Worm (Caenorhabditis elegans) whole organism, L4 larva: Measurements from ENCODE around the gene K08F9.3.

Experiments used
- ZK546.5 ChIP-seq, 2 experiments: sonication (generic microtip); optimal IDR thresholded peaks; 2 replicates each; lab custom pipeline; 2017; ENCODE audit warnings: missing biosample characterization in 2 of 2, missing genetic modification characterization in 2 of 2
- cey-2 ChIP-seq: sonication (generic microtip); optimal IDR thresholded peaks from 3 replicates; lab custom pipeline; 2017; ENCODE audit warnings: missing genetic modification characterization, mild to moderate bottlenecking, missing compliant biosample characterization, antibody characterized with exemption, borderline replicate concordance; ENCODE audit not compliant: insufficient read depth
- ctbp-1 ChIP-seq: fragments of 200-800 bp; sonication (Bioruptor generic); IDR thresholded peaks from 2 replicates; pipeline ENCODE4 v1.3.6; 2022; ENCODE audit warnings: missing genetic modification reagents, missing genetic modification characterization, missing compliant biosample characterization
- dmd-8 ChIP-seq: fragments of 200-800 bp; sonication (Bioruptor generic); IDR thresholded peaks from 2 replicates; pipeline ENCODE4 v1.3.6; 2022; ENCODE audit warnings: missing genetic modification characterization, missing compliant biosample characterization
- lin-13 ChIP-seq: fragments of 150-350 bp; optimal IDR thresholded peaks from 2 replicates; lab custom pipeline; 2014; ENCODE audit warnings: missing biosample characterization, missing genetic modification reagents, missing genetic modification characterization
- lin-15B ChIP-seq: fragments of 150-350 bp; sonication (generic microtip); optimal IDR thresholded peaks from 3 replicates; lab custom pipeline; 2014; ENCODE audit warnings: missing biosample characterization, missing genetic modification characterization
- lsy-2 ChIP-seq, 2 experiments: fragments of 150-350 bp in 1 of 2; sonication (generic microtip) in 1 of 2; optimal IDR thresholded peaks; 2 replicates each; lab custom pipeline; 2014 to 2017; ENCODE audit warnings: missing biosample characterization in 2 of 2, missing genetic modification characterization in 2 of 2
- mdl-1 ChIP-seq, 2 experiments: fragments of 150-350 bp in 1 of 2; sonication (generic microtip) in 1 of 2; optimal IDR thresholded peaks; 2 replicates each; lab custom pipeline; 2014 to 2017; ENCODE audit warnings: missing biosample characterization in 2 of 2, missing genetic modification characterization in 2 of 2
- mep-1 ChIP-seq: fragments of 150-350 bp; sonication (generic microtip); optimal IDR thresholded peaks from 3 replicates; lab custom pipeline; 2014; ENCODE audit warnings: missing biosample characterization, missing genetic modification characterization
- nhr-28 ChIP-seq: fragments of 150-350 bp; optimal IDR thresholded peaks from 2 replicates; lab custom pipeline; 2014; ENCODE audit warnings: missing biosample characterization, missing genetic modification characterization
- pqm-1 ChIP-seq: sonication (generic microtip); optimal IDR thresholded peaks from 2 replicates; lab custom pipeline; 2017; ENCODE audit warnings: missing biosample characterization, missing genetic modification characterization

- TF ChIP-seq lsy-2 (tag; optimal IDR thresholded peaks at IDR 0.05; lab: Kevin White, UChicago), result no peak
- no peak for TF ChIP-seq lin-13 (GFP tag; lab: Kevin White, UChicago)
- TF ChIP-seq nhr-28, result no peak
- no peak for TF ChIP-seq ZK546.5 (tag; optimal IDR thresholded peaks at IDR 0.05; lab: Kevin White, UChicago)
- TF ChIP-seq dmd-8 (GFP tag; lab: Robert Waterston, UW), result no peak
- TF ChIP-seq pqm-1 (tag; lab: Kevin White, UChicago), result no peak
- no peak for TF ChIP-seq mep-1 (tag; lab: Kevin White, UChicago)
- TF ChIP-seq mdl-1 (tag; optimal IDR thresholded peaks at IDR 0.05; lab: Kevin White, UChicago), result no peak
- no peak for TF ChIP-seq lin-15B (tag; lab: Kevin White, UChicago)
- no peak for TF ChIP-seq cey-2 (tag; lab: Kevin White, UChicago)
- no peak for TF ChIP-seq ctbp-1
Observed at ce11 chrV:15148800-15149199, 8.5 kb downstream of the K08F9.3 start, which contains the start of gene T09F5.1.
